Worm (Caenorhabditis elegans) whole organism, L3 larva: ENCODE measurements around the gene dhhc-5.

Source experiments
- R02D3.7 ChIP-seq: fragments of 150-350 bp; optimal IDR thresholded peaks from 2 replicates; lab custom pipeline; 2014; ENCODE audit warnings: missing biosample characterization, missing genetic modification characterization
- ZK546.5 ChIP-seq: sonication (generic microtip); optimal IDR thresholded peaks from 2 replicates; lab custom pipeline; 2017; ENCODE audit warnings: missing biosample characterization, missing genetic modification characterization
- aly-2 ChIP-seq: fragments of 150-350 bp; optimal IDR thresholded peaks from 2 replicates; lab custom pipeline; 2014; ENCODE audit warnings: missing biosample characterization, missing genetic modification characterization
- ama-1 ChIP-seq: fragments of 150-350 bp; optimal IDR thresholded peaks from 2 replicates; lab custom pipeline; 2018
- ceh-16 ChIP-seq: sonication (generic microtip); optimal IDR thresholded peaks from 2 replicates; lab custom pipeline; 2017; ENCODE audit warnings: missing biosample characterization, missing genetic modification characterization
- ceh-28 ChIP-seq: fragments of 150-350 bp; optimal IDR thresholded peaks from 2 replicates; lab custom pipeline; 2014; ENCODE audit warnings: missing biosample characterization, missing genetic modification reagents, missing genetic modification characterization
- ceh-82 ChIP-seq: fragments of 150-350 bp; optimal IDR thresholded peaks from 2 replicates; lab custom pipeline; 2014; ENCODE audit warnings: missing biosample characterization, missing genetic modification characterization
- ceh-9 ChIP-seq: sonication (generic microtip); optimal IDR thresholded peaks from 2 replicates; lab custom pipeline; 2018; ENCODE audit warnings: missing biosample characterization, missing genetic modification characterization
- daf-12 ChIP-seq: fragments of 150-350 bp; optimal IDR thresholded peaks from 2 replicates; lab custom pipeline; 2014; ENCODE audit warnings: missing biosample characterization, missing genetic modification reagents, missing genetic modification characterization
- egl-27 ChIP-seq: sonication (generic microtip); optimal IDR thresholded peaks from 4 replicates; lab custom pipeline; 2017; ENCODE audit warnings: missing biosample characterization, missing genetic modification reagents, missing genetic modification characterization
- egl-5 ChIP-seq: fragments of 150-350 bp; optimal IDR thresholded peaks from 2 replicates; lab custom pipeline; 2017; ENCODE audit warnings: missing biosample characterization, missing genetic modification reagents, missing genetic modification characterization, inconsistent platforms
- elt-1 ChIP-seq: fragments of 150-350 bp; optimal IDR thresholded peaks from 2 replicates; lab custom pipeline; 2014; ENCODE audit warnings: missing biosample characterization, missing genetic modification characterization
- elt-2 ChIP-seq: sonication (generic microtip); optimal IDR thresholded peaks from 2 replicates; lab custom pipeline; 2016; ENCODE audit warnings: missing genetic modification reagents, mild to moderate bottlenecking, missing genetic modification characterization, missing compliant biosample characterization
- elt-3 ChIP-seq, 3 experiments: fragments of 150-350 bp in 1 of 3; sonication (generic microtip) in 2 of 3; optimal IDR thresholded peaks; 2 replicates in 2 of 3; 4 replicates in 1 of 3; lab custom pipeline; 2014 to 2017; ENCODE audit warnings: missing biosample characterization in 3 of 3, missing genetic modification characterization in 3 of 3
- eor-1 ChIP-seq, 2 experiments: fragments of 150-350 bp; optimal IDR thresholded peaks; 2 replicates each; lab custom pipeline; 2014 to 2018; ENCODE audit warnings: missing biosample characterization in 2 of 2, missing genetic modification characterization in 2 of 2
- fkh-10 ChIP-seq: sonication (generic microtip); optimal IDR thresholded peaks from 2 replicates; lab custom pipeline; 2017; ENCODE audit warnings: missing biosample characterization, missing genetic modification reagents, missing genetic modification characterization
- fkh-2 ChIP-seq: fragments of 150-350 bp; optimal IDR thresholded peaks from 2 replicates; lab custom pipeline; 2014; ENCODE audit warnings: missing biosample characterization, missing genetic modification reagents, missing genetic modification characterization
- fos-1 ChIP-seq: fragments of 150-350 bp; optimal IDR thresholded peaks from 2 replicates; lab custom pipeline; 2014; ENCODE audit warnings: missing biosample characterization, missing genetic modification characterization
- hmg-11 ChIP-seq: sonication (generic microtip); optimal IDR thresholded peaks from 2 replicates; lab custom pipeline; 2016; ENCODE audit warnings: missing genetic modification characterization, missing compliant biosample characterization
- jun-1 ChIP-seq: fragments of 150-350 bp; optimal IDR thresholded peaks from 2 replicates; lab custom pipeline; 2014; ENCODE audit warnings: missing biosample characterization, missing genetic modification reagents, missing genetic modification characterization
- lin-15B ChIP-seq: fragments of 150-350 bp; optimal IDR thresholded peaks from 2 replicates; lab custom pipeline; 2014; ENCODE audit warnings: missing biosample characterization, missing genetic modification characterization
- lin-39 ChIP-seq: fragments of 150-350 bp; optimal IDR thresholded peaks from 2 replicates; lab custom pipeline; 2018; ENCODE audit warnings: missing biosample characterization, missing genetic modification reagents, missing genetic modification characterization
- lsy-12 ChIP-seq: sonication (generic microtip); optimal IDR thresholded peaks from 2 replicates; lab custom pipeline; 2016; ENCODE audit warnings: mild to moderate bottlenecking, missing genetic modification characterization, missing compliant biosample characterization
- mdl-1 ChIP-seq: fragments of 150-350 bp; optimal IDR thresholded peaks from 2 replicates; lab custom pipeline; 2014; ENCODE audit warnings: missing biosample characterization, missing genetic modification characterization
- mml-1 ChIP-seq: fragments of 150-350 bp; sonication (generic microtip); optimal IDR thresholded peaks from 3 replicates; lab custom pipeline; 2014; ENCODE audit warnings: missing biosample characterization, missing genetic modification characterization
- nfya-1 ChIP-seq: sonication (generic microtip); optimal IDR thresholded peaks from 2 replicates; lab custom pipeline; 2017; ENCODE audit warnings: missing genetic modification characterization, mild to moderate bottlenecking, missing compliant biosample characterization, antibody characterized with exemption, moderate library complexity; ENCODE audit not compliant: insufficient read depth
- nhr-11 ChIP-seq: fragments of 150-350 bp; optimal IDR thresholded peaks from 2 replicates; lab custom pipeline; 2014; ENCODE audit warnings: missing biosample characterization, missing genetic modification characterization
- nhr-12 ChIP-seq: fragments of 150-350 bp; optimal IDR thresholded peaks from 2 replicates; lab custom pipeline; 2014; ENCODE audit warnings: missing biosample characterization, missing genetic modification characterization
- nhr-23 ChIP-seq: fragments of 150-350 bp; optimal IDR thresholded peaks from 2 replicates; lab custom pipeline; 2014; ENCODE audit warnings: missing biosample characterization, missing genetic modification reagents, missing genetic modification characterization
- nhr-237 ChIP-seq: fragments of 150-350 bp; optimal IDR thresholded peaks from 2 replicates; lab custom pipeline; 2014; ENCODE audit warnings: missing biosample characterization, missing genetic modification characterization
- nhr-28 ChIP-seq: fragments of 150-350 bp; optimal IDR thresholded peaks from 2 replicates; lab custom pipeline; 2014; ENCODE audit warnings: missing biosample characterization, missing genetic modification characterization
- nhr-43 ChIP-seq: sonication (generic microtip); optimal IDR thresholded peaks from 2 replicates; lab custom pipeline; 2016; ENCODE audit warnings: mild to moderate bottlenecking, missing genetic modification characterization, missing compliant biosample characterization; ENCODE audit not compliant: poor library complexity, severe bottlenecking
- nhr-67 ChIP-seq: fragments of 150-350 bp; optimal IDR thresholded peaks from 2 replicates; lab custom pipeline; 2014; ENCODE audit warnings: missing biosample characterization, missing genetic modification characterization
- nhr-77 ChIP-seq: fragments of 150-350 bp; optimal IDR thresholded peaks from 2 replicates; lab custom pipeline; 2014; ENCODE audit warnings: missing biosample characterization, missing genetic modification characterization
- pha-4 ChIP-seq: fragments of 150-350 bp; optimal IDR thresholded peaks from 2 replicates; lab custom pipeline; 2014; ENCODE audit warnings: missing biosample characterization, missing genetic modification reagents, missing genetic modification characterization
- pqm-1 ChIP-seq: fragments of 150-350 bp; optimal IDR thresholded peaks from 2 replicates; lab custom pipeline; 2017; ENCODE audit warnings: missing biosample characterization, missing genetic modification characterization, inconsistent platforms
- skn-1 ChIP-seq: fragments of 150-350 bp; optimal IDR thresholded peaks from 2 replicates; lab custom pipeline; 2014; ENCODE audit warnings: missing biosample characterization, missing genetic modification characterization
- snpc-4 ChIP-seq: fragments of 150-350 bp; optimal IDR thresholded peaks from 2 replicates; lab custom pipeline; 2014; ENCODE audit warnings: missing biosample characterization, missing genetic modification characterization
- tbx-2 ChIP-seq: sonication (generic microtip); optimal IDR thresholded peaks from 2 replicates; lab custom pipeline; 2016; ENCODE audit warnings: mild to moderate bottlenecking, missing genetic modification characterization, missing compliant biosample characterization
- unc-39 ChIP-seq: sonication (generic microtip); optimal IDR thresholded peaks from 4 replicates; lab custom pipeline; 2017; ENCODE audit warnings: missing biosample characterization, missing genetic modification characterization
- unc-62 ChIP-seq: fragments of 150-350 bp; sonication (generic microtip); optimal IDR thresholded peaks from 4 replicates; lab custom pipeline; 2014; ENCODE audit warnings: missing biosample characterization, missing genetic modification reagents, missing genetic modification characterization
- zag-1 ChIP-seq: fragments of 150-350 bp; optimal IDR thresholded peaks from 2 replicates; lab custom pipeline; 2014; ENCODE audit warnings: missing biosample characterization, missing genetic modification characterization
- ztf-11 ChIP-seq: fragments of 150-350 bp; optimal IDR thresholded peaks from 2 replicates; lab custom pipeline; 2014; ENCODE audit warnings: missing biosample characterization, missing genetic modification characterization
- ztf-4 ChIP-seq: fragments of 150-350 bp; optimal IDR thresholded peaks from 2 replicates; lab custom pipeline; 2014; ENCODE audit warnings: missing biosample characterization, missing genetic modification characterization

The dhhc-5 gene

DNA sequence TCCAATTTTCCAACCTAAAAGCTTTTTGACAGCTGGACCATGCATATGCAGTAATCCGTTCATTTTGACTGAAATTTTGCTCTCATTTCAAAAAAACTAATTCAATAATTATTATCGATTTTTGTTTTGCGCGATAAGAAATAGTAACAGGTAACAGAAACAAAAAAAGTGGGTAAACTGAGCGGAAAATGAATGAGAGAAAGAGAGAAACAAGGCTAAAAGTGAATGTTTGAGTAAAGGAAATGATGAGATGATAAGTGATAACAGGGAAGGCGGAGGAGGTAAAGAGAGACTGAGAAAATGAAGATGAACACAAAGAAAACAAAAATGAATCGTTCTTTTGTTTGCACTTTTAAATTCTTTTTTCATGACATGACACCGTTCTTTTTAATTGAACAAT lies 15.0 kb upstream of the dhhc-5 start, which contains the start of gene sma-3:
Gene sma-3 (minus strand): TSS at position 68 of the 400 bp plus-strand sequence.
- TF ChIP-seq nhr-67 (tag; lab: Kevin White, UChicago) (no peak), ceh-9 (tag; lab: Kevin White, UChicago) (no peak), fkh-2 (tag; lab: Kevin White, UChicago) (no peak), nhr-77 (tag; lab: Kevin White, UChicago) (no peak), zag-1 (tag; lab: Kevin White, UChicago) (no peak), nhr-23 (peak; percentile 15), pha-4 (tag; lab: Kevin White, UChicago) (peak; percentile 75), fos-1 (tag; lab: Kevin White, UChicago) (no peak), ztf-4 (no peak), elt-1 (tag; lab: Kevin White, UChicago) (no peak), elt-3 (tag; optimal IDR thresholded peaks at IDR 0.05; lab: Kevin White, UChicago) (peak in 2 of 3 experiments; percentile 47 to 50), nhr-43 (tag; lab: Kevin White, UChicago) (no peak), ceh-28 (tag; lab: Kevin White, UChicago) (peak; percentile 69), nhr-11 (no peak), skn-1 (tag; lab: Kevin White, UChicago) (no peak), egl-5 (no peak), ztf-11 (tag; lab: Kevin White, UChicago) (no peak), lsy-12 (tag; lab: Kevin White, UChicago) (no peak), pqm-1 (tag; lab: Kevin White, UChicago) (peak; percentile 60), nfya-1 (tag; lab: Kevin White, UChicago) (peak; percentile 21), elt-2 (tag; lab: Kevin White, UChicago) (peak; percentile 73)
- TF ChIP-seq, all 47 proteins: peak for 7

ce11 chrIII:6859482-6859881 lies 10.6 kb upstream of the dhhc-5 start, which contains the start of gene clec-158:
Gene clec-158, minus strand, starts transcription at chrIII:6859582.
- no peak for TF ChIP-seq egl-5
- no peak for TF ChIP-seq R02D3.7 (tag; lab: Kevin White, UChicago)
- no peak for TF ChIP-seq nhr-67 (tag; lab: Kevin White, UChicago)
- TF ChIP-seq nhr-12 (tag; lab: Kevin White, UChicago) = no peak
- TF ChIP-seq ceh-16 (tag; lab: Kevin White, UChicago) = no peak
- no peak for TF ChIP-seq ceh-28 (tag; lab: Kevin White, UChicago)
- no peak for TF ChIP-seq elt-2 (tag; lab: Kevin White, UChicago)
- TF ChIP-seq lin-15B (tag; lab: Kevin White, UChicago) = no peak
- no peak for TF ChIP-seq egl-27
- no peak for TF ChIP-seq elt-1 (tag; lab: Kevin White, UChicago)
- no peak for TF ChIP-seq eor-1 (tag; optimal IDR thresholded peaks at IDR 0.05; lab: Kevin White, UChicago)
- no peak for TF ChIP-seq pqm-1 (tag; lab: Kevin White, UChicago)
- TF ChIP-seq nfya-1 (tag; lab: Kevin White, UChicago) = no peak
- TF ChIP-seq ZK546.5 (tag; lab: Kevin White, UChicago) = no peak
- no peak for TF ChIP-seq unc-39 (tag; lab: Kevin White, UChicago)
- no peak for TF ChIP-seq nhr-23
- TF ChIP-seq snpc-4 (tag; lab: Kevin White, UChicago) = no peak
- TF ChIP-seq, all 47 proteins: peak for 0

DNA sequence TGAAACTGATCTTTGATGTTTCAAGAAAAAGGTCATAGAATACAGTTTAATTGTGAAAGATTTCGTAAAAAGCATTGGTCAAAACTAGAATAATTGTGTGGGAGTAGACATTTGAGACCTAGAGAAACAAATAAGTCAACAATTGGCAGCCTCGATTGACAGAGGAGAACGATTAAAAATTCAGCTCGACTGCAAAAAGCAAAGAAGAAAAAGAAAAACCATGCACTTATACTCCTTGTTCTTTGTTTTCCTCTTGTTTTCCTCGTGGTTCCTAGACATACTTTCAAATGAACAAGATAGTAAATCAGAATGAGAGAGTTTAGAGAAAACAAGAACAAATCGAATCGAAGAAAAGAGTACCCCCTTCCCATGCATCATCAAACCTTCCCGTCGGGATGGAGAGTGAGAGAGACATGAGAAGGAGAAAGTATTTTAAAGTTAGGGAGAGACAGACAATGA lies 8.6 kb upstream of the dhhc-5 start:
- no peak for TF ChIP-seq R02D3.7 (tag; lab: Kevin White, UChicago)
- no peak for TF ChIP-seq hmg-11 (tag; lab: Kevin White, UChicago)
- no peak for TF ChIP-seq fkh-10 (GFP tag; lab: Kevin White, UChicago)
- TF ChIP-seq mdl-1 (tag; lab: Kevin White, UChicago) = peak; percentile 14
- TF ChIP-seq ztf-4 = no peak
- TF ChIP-seq ama-1 (lab: Kevin White, UChicago) = no peak
- TF ChIP-seq ztf-11 (tag; lab: Kevin White, UChicago) = no peak
- TF ChIP-seq nhr-28 (tag; lab: Kevin White, UChicago) = no peak
- TF ChIP-seq ceh-82 (tag; lab: Kevin White, UChicago) = no peak
- no peak for TF ChIP-seq nhr-237 (tag; lab: Kevin White, UChicago)
- TF ChIP-seq nhr-43 (tag; lab: Kevin White, UChicago) = no peak
- TF ChIP-seq elt-3 (tag; optimal IDR thresholded peaks at IDR 0.05; lab: Kevin White, UChicago) = no peak
- no peak for TF ChIP-seq unc-62
- no peak for TF ChIP-seq snpc-4 (tag; lab: Kevin White, UChicago)
- TF ChIP-seq nhr-67 (tag; lab: Kevin White, UChicago) = no peak
- TF ChIP-seq pqm-1 (tag; lab: Kevin White, UChicago) = peak; percentile 79
- TF ChIP-seq pha-4 (tag; lab: Kevin White, UChicago) = peak; percentile 79
- peak; percentile 77 for TF ChIP-seq elt-2 (tag; lab: Kevin White, UChicago)
- TF ChIP-seq lsy-12 (tag; lab: Kevin White, UChicago) = no peak
- TF ChIP-seq nhr-12 (tag; lab: Kevin White, UChicago) = no peak
- TF ChIP-seq nhr-11 = no peak
- no peak for TF ChIP-seq ceh-16 (tag; lab: Kevin White, UChicago)
- TF ChIP-seq ceh-9 (tag; lab: Kevin White, UChicago) = no peak
- TF ChIP-seq jun-1 (tag; lab: Kevin White, UChicago) = peak; percentile 81
- no peak for TF ChIP-seq zag-1 (tag; lab: Kevin White, UChicago)
- TF ChIP-seq mml-1 (tag; lab: Kevin White, UChicago) = no peak
- no peak for TF ChIP-seq fkh-2 (tag; lab: Kevin White, UChicago)
- TF ChIP-seq daf-12 (tag; lab: Kevin White, UChicago) = no peak
- no peak for TF ChIP-seq elt-1 (tag; lab: Kevin White, UChicago)
- TF ChIP-seq aly-2 = no peak
- peak; percentile 29 for TF ChIP-seq lin-15B (tag; lab: Kevin White, UChicago)
- no peak for TF ChIP-seq tbx-2 (tag; lab: Kevin White, UChicago)
- peak; percentile 63 for TF ChIP-seq nhr-23
- no peak for TF ChIP-seq egl-27
- no peak for TF ChIP-seq eor-1 (tag; optimal IDR thresholded peaks at IDR 0.05; lab: Kevin White, UChicago)
- no peak for TF ChIP-seq lin-39
- no peak for TF ChIP-seq unc-39 (tag; lab: Kevin White, UChicago)
- TF ChIP-seq skn-1 (tag; lab: Kevin White, UChicago) = peak; percentile 31
- peak; percentile 36 for TF ChIP-seq ceh-28 (tag; lab: Kevin White, UChicago)
